Worm (Caenorhabditis elegans) whole organism, L4/young adult: ENCODE data around the gene T25D1.3.

Source experiments
- W03F9.2 ChIP-seq: fragments of 150-350 bp; optimal IDR thresholded peaks from 2 replicates; lab custom pipeline; 2014; ENCODE audit warnings: missing biosample characterization, missing genetic modification characterization
- dao-5 ChIP-seq: sonication (generic microtip); optimal IDR thresholded peaks from 2 replicates; lab custom pipeline; 2016; ENCODE audit warnings: missing genotype, missing genetic modification characterization, moderate library complexity, missing compliant biosample characterization

DNA sequence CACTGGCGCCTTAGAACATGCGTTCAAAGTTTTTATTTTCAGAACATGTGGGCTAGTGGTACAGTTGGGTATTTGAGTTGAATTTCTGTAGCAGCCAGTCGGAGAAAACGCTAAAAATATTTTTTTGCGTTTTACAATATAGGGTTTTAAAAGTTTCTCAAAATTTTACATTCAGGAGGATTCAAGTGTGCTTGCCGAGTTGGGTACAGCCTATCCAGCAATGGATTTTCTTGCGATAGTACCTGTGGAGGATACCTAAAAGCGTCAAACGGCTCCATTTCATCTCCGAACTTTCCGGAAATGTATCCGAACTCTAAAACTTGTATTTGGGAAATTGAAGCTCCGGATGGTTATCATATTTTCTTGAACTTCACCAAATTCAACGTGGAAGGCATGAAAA lies 39.3 kb upstream of the T25D1.3 start:
- TF ChIP-seq W03F9.2 = no peak
- no peak for TF ChIP-seq dao-5
